Fruit fly (Drosophila melanogaster) whole organism, embryonic: ENCODE measurements around the gene bnl.
A peak's percentile ranks its signal among the peaks of the same experiment; 100 is the strongest.

Experiments
- ATbp ChIP-seq: fragments of 200-800 bp; sonication (Bioruptor generic); optimal IDR thresholded peaks from 2 replicates; lab custom pipeline; 2017; ENCODE audit warnings: missing biosample characterization, mild to moderate bottlenecking, missing genetic modification characterization, missing genetic modification reagents
- CG10209 ChIP-seq: fragments of 200-800 bp; sonication (Bioruptor generic); optimal IDR thresholded peaks from 3 replicates; lab custom pipeline; 2017; ENCODE audit warnings: missing biosample characterization, mild to moderate bottlenecking, missing genetic modification characterization, missing genetic modification reagents
- CG10366 ChIP-seq: fragments of 200-800 bp; sonication (Bioruptor generic); IDR thresholded peaks from 2 replicates; pipeline ENCODE4 v1.3.6; 2022; ENCODE audit warnings: missing biosample characterization, missing genetic modification characterization
- CG11247 ChIP-seq: fragments of 200-800 bp; sonication (Bioruptor generic); IDR thresholded peaks from 2 replicates; pipeline ENCODE4 v1.3.6; 2022; ENCODE audit warnings: missing biosample characterization, missing genetic modification characterization
- CG11723 ChIP-seq: fragments of 200-800 bp; sonication (Bioruptor generic); optimal IDR thresholded peaks from 2 replicates; lab custom pipeline; 2017; ENCODE audit warnings: missing biosample characterization, mild to moderate bottlenecking, missing genetic modification characterization
- CG13123 ChIP-seq: fragments of 200-800 bp; sonication (Bioruptor generic); optimal IDR thresholded peaks from 2 replicates; lab custom pipeline; 2016; ENCODE audit warnings: missing biosample characterization, missing genetic modification characterization
- CG15011 ChIP-seq: fragments of 200-800 bp; sonication (Bioruptor generic); optimal IDR thresholded peaks from 3 replicates; lab custom pipeline; 2018; ENCODE audit warnings: missing biosample characterization, mild to moderate bottlenecking, missing genetic modification characterization
- CG15696 ChIP-seq: fragments of 200-800 bp; sonication (Bioruptor generic); optimal IDR thresholded peaks from 2 replicates; lab custom pipeline; 2019; ENCODE audit warnings: missing biosample characterization, mild to moderate bottlenecking, missing genetic modification characterization, moderate library complexity
- CG17612 ChIP-seq: fragments of 200-800 bp; sonication (Bioruptor generic); IDR thresholded peaks from 2 replicates; pipeline ENCODE4 v1.3.6; 2022; ENCODE audit warnings: missing biosample characterization, missing genetic modification characterization
- CG18476 ChIP-seq: fragments of 200-800 bp; sonication (Bioruptor generic); optimal IDR thresholded peaks from 2 replicates; lab custom pipeline; 2016; ENCODE audit warnings: missing biosample characterization, mild to moderate bottlenecking, missing genetic modification characterization
- CG18619 ChIP-seq: fragments of 200-800 bp; sonication (Bioruptor generic); optimal IDR thresholded peaks from 3 replicates; lab custom pipeline; 2017; ENCODE audit warnings: missing biosample characterization, mild to moderate bottlenecking, missing genetic modification characterization
- CG2875 ChIP-seq: fragments of 200-800 bp; sonication (Bioruptor generic); optimal IDR thresholded peaks from 2 replicates; lab custom pipeline; 2017; ENCODE audit warnings: missing biosample characterization, mild to moderate bottlenecking, missing genetic modification characterization, missing genetic modification reagents
- CG30403 ChIP-seq: fragments of 200-800 bp; sonication (Bioruptor generic); optimal IDR thresholded peaks from 3 replicates; lab custom pipeline; 2016; ENCODE audit warnings: missing biosample characterization, missing genetic modification characterization
- CG3065 ChIP-seq: fragments of 200-800 bp; sonication (Bioruptor generic); optimal IDR thresholded peaks from 2 replicates; lab custom pipeline; 2016; ENCODE audit warnings: missing biosample characterization, missing genetic modification characterization
- CG31388 ChIP-seq: fragments of 200-800 bp; sonication (Bioruptor generic); optimal IDR thresholded peaks from 2 replicates; lab custom pipeline; 2016; ENCODE audit warnings: missing biosample characterization, missing genetic modification characterization
- CG3281 ChIP-seq: fragments of 200-800 bp; sonication (Bioruptor generic); optimal IDR thresholded peaks from 3 replicates; lab custom pipeline; 2017; ENCODE audit warnings: missing biosample characterization, mild to moderate bottlenecking, missing genetic modification characterization
- CG3407 ChIP-seq: fragments of 200-800 bp; sonication (Bioruptor generic); optimal IDR thresholded peaks from 2 replicates; lab custom pipeline; 2018; ENCODE audit warnings: missing biosample characterization, mild to moderate bottlenecking, missing genetic modification characterization
- CG43689 ChIP-seq: fragments of 200-800 bp; sonication (Bioruptor generic); IDR thresholded peaks from 2 replicates; pipeline ENCODE4 v1.3.6; 2022; ENCODE audit warnings: missing biosample characterization, missing genetic modification characterization
- CG4404 ChIP-seq: fragments of 200-800 bp; sonication (Bioruptor generic); IDR thresholded peaks from 2 replicates; pipeline ENCODE4 v1.3.6; 2022; ENCODE audit warnings: missing biosample characterization, missing genetic modification characterization
- CG6683 ChIP-seq: fragments of 200-800 bp; sonication (Bioruptor generic); optimal IDR thresholded peaks from 2 replicates; lab custom pipeline; 2017; ENCODE audit warnings: missing biosample characterization, mild to moderate bottlenecking, missing genetic modification characterization, missing genetic modification reagents
- CG7928 ChIP-seq: fragments of 200-800 bp; sonication (Bioruptor generic); optimal IDR thresholded peaks from 2 replicates; lab custom pipeline; 2017; ENCODE audit warnings: missing biosample characterization, mild to moderate bottlenecking, missing genetic modification characterization
- CG9609 ChIP-seq: fragments of 200-800 bp; sonication (Bioruptor generic); optimal IDR thresholded peaks from 3 replicates; lab custom pipeline; 2016; ENCODE audit warnings: missing biosample characterization, missing genetic modification characterization
- D19A ChIP-seq: fragments of 200-800 bp; optimal IDR thresholded peaks from 3 replicates; lab custom pipeline; 2019; ENCODE audit warnings: missing biosample characterization, mild to moderate bottlenecking, missing genetic modification characterization, moderate library complexity
- HLH4C ChIP-seq: fragments of 200-800 bp; sonication (Bioruptor generic); IDR thresholded peaks from 3 replicates; pipeline ENCODE4 v1.3.6; 2022; ENCODE audit warnings: missing biosample characterization, missing genetic modification characterization; ENCODE audit not compliant: partially characterized antibody
- HLH54F ChIP-seq: fragments of 200-800 bp; sonication (Bioruptor generic); optimal IDR thresholded peaks from 3 replicates; lab custom pipeline; 2016; ENCODE audit warnings: missing biosample characterization, missing genetic modification characterization
- Hand ChIP-seq: fragments of 200-800 bp; sonication (Bioruptor generic); optimal IDR thresholded peaks from 2 replicates; lab custom pipeline; 2017; ENCODE audit warnings: mild to moderate bottlenecking, missing biosample characterization, missing genetic modification reagents, missing genetic modification characterization
- Hey ChIP-seq: fragments of 200-800 bp; sonication (Bioruptor generic); optimal IDR thresholded peaks from 3 replicates; lab custom pipeline; 2018; ENCODE audit warnings: missing biosample characterization, mild to moderate bottlenecking, missing genetic modification characterization
- HmgZ ChIP-seq: fragments of 200-800 bp; sonication (Bioruptor generic); optimal IDR thresholded peaks from 2 replicates; lab custom pipeline; 2018; ENCODE audit warnings: missing biosample characterization, mild to moderate bottlenecking, missing genetic modification characterization
- Opbp ChIP-seq: fragments of 200-800 bp; sonication (Bioruptor generic); IDR thresholded peaks from 3 replicates; pipeline ENCODE4 v1.3.6; 2022; ENCODE audit warnings: missing biosample characterization, missing genetic modification characterization; ENCODE audit not compliant: partially characterized antibody
- Xrp1 ChIP-seq: fragments of 200-800 bp; sonication (Bioruptor generic); IDR thresholded peaks from 2 replicates; pipeline ENCODE4 v1.3.6; 2022; ENCODE audit warnings: missing biosample characterization, missing genetic modification characterization
- YL-1 ChIP-seq: fragments of 200-800 bp; sonication (Bioruptor generic); optimal IDR thresholded peaks from 3 replicates; lab custom pipeline; 2017; ENCODE audit warnings: missing biosample characterization, mild to moderate bottlenecking, missing genetic modification characterization
- abd-A ChIP-seq: fragments of 200-800 bp; sonication (Bioruptor generic); optimal IDR thresholded peaks from 3 replicates; lab custom pipeline; 2019; ENCODE audit warnings: missing biosample characterization, mild to moderate bottlenecking, missing genetic modification characterization, moderate library complexity
- az2 ChIP-seq: fragments of 200-800 bp; sonication (Bioruptor generic); optimal IDR thresholded peaks from 3 replicates; lab custom pipeline; 2016; ENCODE audit warnings: missing biosample characterization, missing genetic modification characterization
- bowl ChIP-seq: fragments of 200-800 bp; sonication (Bioruptor generic); IDR thresholded peaks from 2 replicates; pipeline ENCODE4 v1.3.6; 2022; ENCODE audit warnings: missing biosample characterization, missing genetic modification characterization
- br ChIP-seq: fragments of >200 bp; optimal IDR thresholded peaks from 2 replicates; lab custom pipeline; 2017
- dm ChIP-seq: fragments of 200-800 bp; sonication (Bioruptor generic); optimal IDR thresholded peaks from 3 replicates; lab custom pipeline; 2016; ENCODE audit warnings: missing biosample characterization, missing genetic modification characterization
- fd96Cb ChIP-seq: fragments of 200-800 bp; sonication (Bioruptor generic); optimal IDR thresholded peaks from 2 replicates; lab custom pipeline; 2018; ENCODE audit warnings: missing biosample characterization, mild to moderate bottlenecking, missing genetic modification characterization, moderate library complexity
- gsb-n ChIP-seq: fragments of 200-800 bp; sonication (Bioruptor generic); optimal IDR thresholded peaks from 3 replicates; lab custom pipeline; 2018; ENCODE audit warnings: missing biosample characterization, mild to moderate bottlenecking, missing genetic modification characterization
- hkb ChIP-seq, 2 experiments: fragments of 200-800 bp in 1 of 2; fragments of >200 bp in 1 of 2; sonication (Bioruptor generic) in 1 of 2; IDR thresholded peaks in 1 of 2; optimal IDR thresholded peaks in 1 of 2; 2 replicates each; pipeline versions ENCODE4 v1.3.6 to Lab custom; 2017 to 2022; ENCODE audit warnings: missing biosample characterization in 1 of 2, missing genetic modification characterization in 1 of 2
- mirr ChIP-seq: fragments of 200-800 bp; sonication (Bioruptor generic); optimal IDR thresholded peaks from 3 replicates; lab custom pipeline; 2018; ENCODE audit warnings: missing biosample characterization, mild to moderate bottlenecking, missing genetic modification characterization
- nau ChIP-seq: fragments of 200-800 bp; sonication (Bioruptor generic); optimal IDR thresholded peaks from 3 replicates; lab custom pipeline; 2017; ENCODE audit warnings: missing biosample characterization, mild to moderate bottlenecking, missing genetic modification characterization, missing genetic modification reagents
- oc ChIP-seq: fragments of 200-800 bp; sonication (Bioruptor generic); optimal IDR thresholded peaks from 2 replicates; lab custom pipeline; 2018; ENCODE audit warnings: missing biosample characterization, mild to moderate bottlenecking, missing genetic modification characterization, moderate library complexity
- scrt ChIP-seq: fragments of 200-800 bp; sonication (Bioruptor generic); optimal IDR thresholded peaks from 2 replicates; lab custom pipeline; 2018; ENCODE audit warnings: missing biosample characterization, mild to moderate bottlenecking, missing genetic modification characterization, moderate library complexity
- sim ChIP-seq: fragments of 200-800 bp; sonication (Bioruptor generic); IDR thresholded peaks from 2 replicates; pipeline ENCODE4 v1.3.6; 2022; ENCODE audit warnings: missing biosample characterization, missing genetic modification characterization
- so ChIP-seq: fragments of 200-800 bp; sonication (Bioruptor generic); IDR thresholded peaks from 3 replicates; pipeline ENCODE4 v1.3.6; 2022; ENCODE audit warnings: missing biosample characterization, missing genetic modification characterization
- tio ChIP-seq: fragments of 200-800 bp; sonication (Bioruptor generic); optimal IDR thresholded peaks from 2 replicates; lab custom pipeline; 2017; ENCODE audit warnings: missing biosample characterization, missing genetic modification characterization, inconsistent platforms
- wek ChIP-seq: fragments of 200-800 bp; sonication (Bioruptor generic); optimal IDR thresholded peaks from 3 replicates; lab custom pipeline; 2018; ENCODE audit warnings: missing biosample characterization, mild to moderate bottlenecking, missing genetic modification characterization, moderate library complexity
- zf30C ChIP-seq: fragments of 200-800 bp; sonication (Bioruptor generic); optimal IDR thresholded peaks from 3 replicates; lab custom pipeline; 2018; ENCODE audit warnings: missing biosample characterization, mild to moderate bottlenecking, missing genetic modification characterization

bnl gene

DNA sequence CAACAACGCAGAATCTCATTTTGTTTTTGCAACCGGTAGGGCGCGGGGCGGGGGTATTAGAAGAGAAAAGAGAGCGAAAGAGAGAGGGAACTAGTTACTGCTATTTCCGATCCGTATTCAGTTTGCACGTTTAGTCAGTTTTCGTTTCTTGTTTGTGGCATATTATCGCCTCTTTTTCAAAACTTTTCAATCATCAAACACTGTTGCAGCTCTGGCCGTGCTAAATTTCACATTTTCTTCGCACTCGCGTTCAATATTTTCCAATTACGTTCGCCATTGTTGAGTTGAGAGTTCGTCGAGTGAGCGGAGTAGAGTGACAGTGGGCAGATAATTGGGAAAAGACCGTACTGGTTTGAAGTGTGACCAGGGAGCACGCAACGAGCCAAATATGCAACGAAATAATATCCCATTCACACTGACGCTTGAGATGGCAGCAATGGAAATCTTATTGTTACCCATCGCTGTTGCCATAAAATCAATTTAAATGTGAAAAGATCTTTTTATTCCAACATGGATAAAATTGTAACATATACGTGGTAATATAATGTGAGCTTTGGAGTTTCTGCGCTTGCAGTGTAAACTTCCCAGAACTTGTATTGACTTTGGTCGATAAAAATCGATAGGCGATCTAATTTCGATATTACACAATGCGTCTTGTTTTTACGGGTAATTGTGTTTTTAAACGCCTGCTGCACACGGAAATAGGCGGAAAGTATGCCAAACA, 24.5 kb upstream of the bnl start, which contains the start of the genes Ire1 and Mrm2 (continued):
- TF ChIP-seq CG13123 (GFP tag; lab: Kevin White, UChicago) (peak; percentile 54), CG18619 (GFP tag; lab: Kevin White, UChicago) (peak; percentile 64), wek (GFP tag; lab: Kevin White, UChicago) (peak; percentile 60), CG2875 (peak; percentile 48), CG3281 (GFP tag; lab: Kevin White, UChicago) (peak; percentile 38), CG30403 (GFP tag; lab: Kevin White, UChicago) (peak; percentile 89), tio (GFP tag; lab: Kevin White, UChicago) (peak; percentile 49), YL-1 (peak; percentile 76), Xrp1 (GFP tag; lab: Robert Waterston, UW) (peak; percentile 64; the same call in 1 of the 2 replicates), HLH54F (GFP tag; lab: Kevin White, UChicago) (peak; percentile 92), CG10366 (GFP tag; lab: Robert Waterston, UW) (peak; percentile 76), oc (tag; lab: Kevin White, UChicago) (no peak), CG15696 (tag; lab: Kevin White, UChicago) (peak; percentile 79), mirr (GFP tag; lab: Kevin White, UChicago) (peak; percentile 29), so (GFP tag; lab: Robert Waterston, UW) (no peak), CG7928 (GFP tag; lab: Kevin White, UChicago) (peak; percentile 41), bowl (0 out of 2 replicates have a peak, but pooled peaks have one; percentile 42), Opbp (GFP tag; lab: Robert Waterston, UW) (peak; percentile 50; the same call in 2 of the 3 replicates), Hey (tag; lab: Kevin White, UChicago) (no peak), Hand (GFP tag; lab: Kevin White, UChicago) (no peak), D19A (peak; percentile 47), nau (GFP tag; lab: Kevin White, UChicago) (no peak), fd96Cb (tag; lab: Kevin White, UChicago) (peak; percentile 74), CG43689 (GFP tag; lab: Robert Waterston, UW) (no peak), scrt (GFP tag; lab: Kevin White, UChicago) (peak; percentile 36), CG11247 (GFP tag; lab: Robert Waterston, UW) (peak; percentile 77), hkb (optimal IDR thresholded peaks at IDR 0.05; lab: Kevin White, UChicago) (peak; percentile 91), hkb (GFP tag; IDR thresholded peaks at IDR 0.05; lab: Robert Waterston, UW) (no peak), CG9609 (peak; percentile 92), CG11723 (GFP tag; lab: Kevin White, UChicago) (peak; percentile 47), HLH4C (GFP tag; lab: Robert Waterston, UW) (peak; percentile 74), CG3407 (GFP tag; lab: Kevin White, UChicago) (peak; percentile 67), CG17612 (GFP tag; lab: Robert Waterston, UW) (peak; percentile 71), CG10209 (GFP tag; lab: Kevin White, UChicago) (peak; percentile 67), HmgZ (peak; percentile 86), ATbp (GFP tag; lab: Kevin White, UChicago) (peak; percentile 12), CG4404 (GFP tag; lab: Robert Waterston, UW) (peak; percentile 84), CG15011 (GFP tag; lab: Kevin White, UChicago) (peak; percentile 26), CG18476 (GFP tag; lab: Kevin White, UChicago) (peak; percentile 62), zf30C (no peak), abd-A (no peak), az2 (peak; percentile 80), CG31388 (peak; percentile 63), CG6683 (GFP tag; lab: Kevin White, UChicago) (no peak), CG3065 (GFP tag; lab: Kevin White, UChicago) (peak; percentile 46), gsb-n (tag; lab: Kevin White, UChicago) (peak; percentile 78), sim (no peak), dm (GFP tag; lab: Kevin White, UChicago) (peak; percentile 90), br (lab: Kevin White, UChicago) (no peak)
